Worm (Caenorhabditis elegans) whole organism, L3 larva: ENCODE data around the gene ptrn-1.

Source experiments
- egl-27 ChIP-seq: sonication (generic microtip); optimal IDR thresholded peaks from 4 replicates; lab custom pipeline; 2017; ENCODE audit warnings: missing biosample characterization, missing genetic modification reagents, missing genetic modification characterization
- fkh-10 ChIP-seq: sonication (generic microtip); optimal IDR thresholded peaks from 2 replicates; lab custom pipeline; 2017; ENCODE audit warnings: missing biosample characterization, missing genetic modification reagents, missing genetic modification characterization
- lin-15B ChIP-seq: fragments of 150-350 bp; optimal IDR thresholded peaks from 2 replicates; lab custom pipeline; 2014; ENCODE audit warnings: missing biosample characterization, missing genetic modification characterization
- nhr-237 ChIP-seq: fragments of 150-350 bp; optimal IDR thresholded peaks from 2 replicates; lab custom pipeline; 2014; ENCODE audit warnings: missing biosample characterization, missing genetic modification characterization
- nhr-76 ChIP-seq: fragments of 150-350 bp; sonication (generic microtip); optimal IDR thresholded peaks from 5 replicates; lab custom pipeline; 2014; ENCODE audit warnings: missing biosample characterization, missing genetic modification characterization
- pqm-1 ChIP-seq: fragments of 150-350 bp; optimal IDR thresholded peaks from 2 replicates; lab custom pipeline; 2017; ENCODE audit warnings: missing biosample characterization, missing genetic modification characterization, inconsistent platforms

DNA sequence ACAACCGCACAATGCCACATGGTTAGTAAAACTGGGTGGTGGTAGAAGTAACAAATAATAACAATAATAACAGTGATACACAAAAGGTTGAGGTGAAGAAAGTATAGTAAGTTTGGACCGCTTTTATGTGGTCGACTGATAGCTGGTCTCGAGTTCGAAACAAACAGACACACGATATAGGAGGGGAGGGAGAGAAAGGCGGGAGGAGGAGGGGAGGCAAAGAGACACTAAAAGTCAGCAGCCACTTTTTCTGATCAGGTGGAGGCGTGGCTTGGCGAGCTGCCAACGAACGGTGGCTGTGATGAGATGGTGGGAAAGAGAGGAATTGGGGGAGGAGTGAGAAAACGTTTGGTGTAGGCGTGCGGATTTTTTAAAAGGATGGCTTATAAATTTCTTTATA lies 28.3 kb upstream of the ptrn-1 start:
- TF ChIP-seq egl-27 (tag; lab: Kevin White, UChicago) (no peak), nhr-237 (tag; lab: Kevin White, UChicago) (no peak), pqm-1 (tag; lab: Kevin White, UChicago) (no peak), fkh-10 (no peak), nhr-76 (tag; lab: Kevin White, UChicago) (no peak), lin-15B (no peak)
